Fruit fly (Drosophila melanogaster) whole organism, embryonic: ENCODE data around the gene CG43401.

Experiments
- Asciz ChIP-seq: fragments of 200-800 bp; sonication (Bioruptor generic); optimal IDR thresholded peaks from 2 replicates; lab custom pipeline; 2017; ENCODE audit warnings: missing biosample characterization, mild to moderate bottlenecking, missing genetic modification characterization, missing genetic modification reagents
- CG10565 ChIP-seq: fragments of 200-800 bp; sonication (Bioruptor generic); optimal IDR thresholded peaks from 3 replicates; lab custom pipeline; 2016; ENCODE audit warnings: missing biosample characterization, mild to moderate bottlenecking, missing genetic modification characterization
- CG11247 ChIP-seq: fragments of 200-800 bp; sonication (Bioruptor generic); IDR thresholded peaks from 2 replicates; pipeline ENCODE4 v1.3.6; 2022; ENCODE audit warnings: missing biosample characterization, missing genetic modification characterization
- CG11695 ChIP-seq: fragments of 200-800 bp; sonication (Bioruptor generic); IDR thresholded peaks from 3 replicates; pipeline ENCODE4 v1.3.6; 2022; ENCODE audit warnings: missing biosample characterization, missing genetic modification characterization
- CG13624 ChIP-seq: fragments of 200-800 bp; sonication (Bioruptor generic); optimal IDR thresholded peaks from 2 replicates; lab custom pipeline; 2016; ENCODE audit warnings: missing biosample characterization, missing genetic modification characterization
- CG15514 ChIP-seq: fragments of 200-800 bp; sonication (Bioruptor generic); optimal IDR thresholded peaks from 3 replicates; lab custom pipeline; 2017; ENCODE audit warnings: missing biosample characterization, missing genetic modification characterization, mild to moderate bottlenecking, moderate library complexity, missing genetic modification reagents
- CG1603 ChIP-seq: fragments of 200-800 bp; sonication (Bioruptor generic); optimal IDR thresholded peaks from 2 replicates; lab custom pipeline; 2019; ENCODE audit warnings: missing biosample characterization, mild to moderate bottlenecking, missing genetic modification characterization, moderate library complexity
- CG18764 ChIP-seq: fragments of 200-800 bp; sonication (Bioruptor generic); optimal IDR thresholded peaks from 3 replicates; lab custom pipeline; 2016; ENCODE audit warnings: missing biosample characterization, missing genetic modification characterization
- CG30431 ChIP-seq: fragments of 200-800 bp; sonication (Bioruptor generic); optimal IDR thresholded peaks from 2 replicates; lab custom pipeline; 2017; ENCODE audit warnings: missing biosample characterization, missing genetic modification characterization
- CG3847 ChIP-seq: fragments of 200-800 bp; sonication (Bioruptor generic); IDR thresholded peaks from 2 replicates; pipeline ENCODE4 v1.3.6; 2022; ENCODE audit warnings: missing biosample characterization, missing genetic modification characterization
- CG4707 ChIP-seq: fragments of 200-800 bp; sonication (Bioruptor generic); optimal IDR thresholded peaks from 2 replicates; lab custom pipeline; 2018; ENCODE audit warnings: missing biosample characterization, mild to moderate bottlenecking, missing genetic modification characterization, moderate library complexity
- CG4854 ChIP-seq: fragments of 200-800 bp; sonication (Bioruptor generic); optimal IDR thresholded peaks from 2 replicates; lab custom pipeline; 2016; ENCODE audit warnings: missing biosample characterization, missing genetic modification characterization, inconsistent platforms
- CG7357 ChIP-seq: fragments of 200-800 bp; sonication (Bioruptor generic); IDR thresholded peaks from 3 replicates; pipeline ENCODE4 v1.3.6; 2022; ENCODE audit warnings: missing biosample characterization, missing genetic modification characterization
- CG8359 ChIP-seq: fragments of 200-800 bp; sonication (Bioruptor generic); optimal IDR thresholded peaks from 2 replicates; lab custom pipeline; 2017; ENCODE audit warnings: missing biosample characterization, mild to moderate bottlenecking, missing genetic modification characterization, borderline replicate concordance
- CG9797 ChIP-seq: fragments of 200-800 bp; sonication (Bioruptor generic); optimal IDR thresholded peaks from 3 replicates; lab custom pipeline; 2018; ENCODE audit warnings: missing biosample characterization, mild to moderate bottlenecking, missing genetic modification characterization
- CHES-1-like ChIP-seq: fragments of 200-800 bp; sonication (Bioruptor generic); optimal IDR thresholded peaks from 2 replicates; lab custom pipeline; 2016; ENCODE audit warnings: missing biosample characterization, missing genetic modification characterization
- CkIIα-i1 ChIP-seq: fragments of 200-800 bp; sonication (Bioruptor generic); IDR thresholded peaks from 2 replicates; pipeline ENCODE4 v1.3.6; 2022; ENCODE audit warnings: missing biosample characterization, missing genetic modification characterization
- CrebB ChIP-seq: fragments of 200-800 bp; sonication (Bioruptor generic); optimal IDR thresholded peaks from 3 replicates; lab custom pipeline; 2018; ENCODE audit warnings: missing biosample characterization, mild to moderate bottlenecking, missing genetic modification characterization
- Deaf1 ChIP-seq: fragments of 200-800 bp; optimal IDR thresholded peaks from 3 replicates; lab custom pipeline; 2019; ENCODE audit warnings: missing biosample characterization, mild to moderate bottlenecking, missing genetic modification characterization, moderate library complexity
- Ets65A ChIP-seq: fragments of 200-800 bp; sonication (Bioruptor generic); peaks from one replicate; lab custom pipeline; 2016; ENCODE audit warnings: missing biosample characterization, missing genetic modification characterization
- GATAe ChIP-seq: fragments of 200-800 bp; sonication (Bioruptor generic); conservative IDR thresholded peaks from 2 replicates; pipeline ENCODE4 v1.3.6; 2022; ENCODE audit warnings: missing biosample characterization, missing genetic modification characterization
- Hmx ChIP-seq: fragments of 200-800 bp; sonication (Bioruptor generic); optimal IDR thresholded peaks from 2 replicates; lab custom pipeline; 2016; ENCODE audit warnings: missing biosample characterization, missing genetic modification characterization
- Jarid2 ChIP-seq: fragments of 200-800 bp; sonication (Bioruptor generic); optimal IDR thresholded peaks from 3 replicates; lab custom pipeline; 2017; ENCODE audit warnings: mild to moderate bottlenecking, missing biosample characterization, missing genetic modification reagents, missing genetic modification characterization
- Lim3 ChIP-seq: fragments of 200-800 bp; sonication (Bioruptor generic); IDR thresholded peaks from 2 replicates; pipeline ENCODE4 v1.3.6; 2022; ENCODE audit warnings: missing biosample characterization, missing genetic modification characterization
- Mrtf ChIP-seq: fragments of 200-800 bp; sonication (Bioruptor generic); IDR thresholded peaks from 3 replicates; pipeline ENCODE4 v1.3.6; 2022; ENCODE audit warnings: missing biosample characterization, missing genetic modification characterization
- NFAT ChIP-seq: fragments of 200-800 bp; sonication (Bioruptor generic); IDR thresholded peaks from 2 replicates; pipeline ENCODE4 v1.3.6; 2022; ENCODE audit warnings: missing biosample characterization, missing genetic modification characterization
- Nf-YB ChIP-seq: fragments of 200-800 bp; sonication (Bioruptor generic); optimal IDR thresholded peaks from 3 replicates; lab custom pipeline; 2019; ENCODE audit warnings: missing biosample characterization, mild to moderate bottlenecking, missing genetic modification characterization, moderate library complexity
- Side ChIP-seq: fragments of 200-800 bp; sonication (Bioruptor generic); optimal IDR thresholded peaks from 2 replicates; lab custom pipeline; 2016; ENCODE audit warnings: missing biosample characterization, missing genetic modification characterization
- ab ChIP-seq: fragments of 200-800 bp; sonication (Bioruptor generic); optimal IDR thresholded peaks from 2 replicates; lab custom pipeline; 2016; ENCODE audit warnings: missing biosample characterization, missing genetic modification characterization
- ap ChIP-seq: fragments of 200-800 bp; sonication (Bioruptor generic); IDR thresholded peaks from 2 replicates; pipeline ENCODE4 v1.3.6; 2022; ENCODE audit warnings: missing biosample characterization, missing genetic modification characterization
- dan ChIP-seq: fragments of 200-800 bp; sonication (Bioruptor generic); IDR thresholded peaks from 2 replicates; pipeline ENCODE4 v1.3.6; 2022; ENCODE audit warnings: missing biosample characterization, missing genetic modification characterization
- dimm ChIP-seq: fragments of 200-800 bp; sonication (Bioruptor generic); IDR thresholded peaks from 2 replicates; pipeline ENCODE4 v1.3.6; 2022; ENCODE audit warnings: missing biosample characterization, missing genetic modification characterization
- dmrt11E ChIP-seq: fragments of 200-800 bp; sonication (Bioruptor generic); optimal IDR thresholded peaks from 3 replicates; lab custom pipeline; 2018; ENCODE audit warnings: missing biosample characterization, mild to moderate bottlenecking, missing genetic modification characterization, moderate library complexity
- dmrt99B ChIP-seq: fragments of 200-800 bp; sonication (Bioruptor generic); optimal IDR thresholded peaks from 2 replicates; lab custom pipeline; 2018; ENCODE audit warnings: missing biosample characterization, mild to moderate bottlenecking, missing genetic modification characterization, moderate library complexity
- fu2 ChIP-seq: fragments of 200-800 bp; sonication (Bioruptor generic); optimal IDR thresholded peaks from 2 replicates; lab custom pipeline; 2016; ENCODE audit warnings: missing biosample characterization, missing genetic modification characterization
- gro ChIP-seq: fragments of 200-800 bp; sonication (Bioruptor generic); optimal IDR thresholded peaks from 2 replicates; lab custom pipeline; 2016; ENCODE audit warnings: missing biosample characterization, missing genetic modification characterization
- insv ChIP-seq, 2 experiments: fragments of 200-800 bp; sonication (Bioruptor generic); optimal IDR thresholded peaks; 3 replicates each; lab custom pipeline; 2016 to 2018; ENCODE audit warnings: missing biosample characterization in 2 of 2, missing genetic modification characterization in 2 of 2
- klu ChIP-seq: fragments of 200-800 bp; sonication (Bioruptor generic); IDR thresholded peaks from 2 replicates; pipeline ENCODE4 v1.3.6; 2022; ENCODE audit warnings: missing biosample characterization, missing genetic modification characterization
- maf-S ChIP-seq: fragments of 200-800 bp; sonication (Bioruptor generic); optimal IDR thresholded peaks from 2 replicates; lab custom pipeline; 2016; ENCODE audit warnings: missing biosample characterization, missing genetic modification characterization
- mam ChIP-seq: fragments of 200-800 bp; sonication (Bioruptor generic); optimal IDR thresholded peaks from 3 replicates; lab custom pipeline; 2016; ENCODE audit warnings: missing biosample characterization, missing genetic modification characterization
- org-1 ChIP-seq: fragments of 200-800 bp; sonication (Bioruptor generic); optimal IDR thresholded peaks from 2 replicates; lab custom pipeline; 2017; ENCODE audit warnings: missing biosample characterization, missing genetic modification characterization
- pan ChIP-seq, 4 experiments: fragments of >200 bp in 3 of 4; fragments of 200-800 bp in 1 of 4; sonication (Bioruptor generic) in 1 of 4; optimal IDR thresholded peaks in 3 of 4; IDR thresholded peaks in 1 of 4; 2 replicates each; pipeline versions ENCODE4 v1.3.6 to Lab custom; 2017 to 2022; ENCODE audit warnings: missing biosample characterization in 2 of 4, missing genetic modification characterization in 2 of 4, mixed read lengths in 1 of 4
- phol ChIP-seq: fragments of 200-800 bp; sonication (Bioruptor generic); optimal IDR thresholded peaks from 3 replicates; lab custom pipeline; 2018; ENCODE audit warnings: missing biosample characterization, mild to moderate bottlenecking, missing genetic modification characterization, moderate library complexity
- psq ChIP-seq: fragments of 200-800 bp; sonication (Bioruptor generic); optimal IDR thresholded peaks from 2 replicates; lab custom pipeline; 2017; ENCODE audit warnings: missing biosample characterization, missing genetic modification characterization
- sens-2 ChIP-seq: fragments of 200-800 bp; sonication (Bioruptor generic); IDR thresholded peaks from 2 replicates; pipeline ENCODE4 v1.3.6; 2022; ENCODE audit warnings: missing biosample characterization, missing genetic modification characterization
- sim ChIP-seq: fragments of 200-800 bp; sonication (Bioruptor generic); IDR thresholded peaks from 2 replicates; pipeline ENCODE4 v1.3.6; 2022; ENCODE audit warnings: missing biosample characterization, missing genetic modification characterization
- sima ChIP-seq: fragments of 200-800 bp; sonication (Bioruptor generic); optimal IDR thresholded peaks from 2 replicates; lab custom pipeline; 2016; ENCODE audit warnings: missing biosample characterization, missing genetic modification characterization
- tin ChIP-seq: fragments of 200-800 bp; sonication (Bioruptor generic); optimal IDR thresholded peaks from 3 replicates; lab custom pipeline; 2016; ENCODE audit warnings: missing biosample characterization, missing genetic modification characterization
- tna ChIP-seq: fragments of 200-800 bp; sonication (Bioruptor generic); IDR thresholded peaks from 2 replicates; pipeline ENCODE4 v1.3.6; 2022; ENCODE audit warnings: missing biosample characterization, missing genetic modification characterization; ENCODE audit not compliant: partially characterized antibody
- tup ChIP-seq: fragments of 200-800 bp; sonication (Bioruptor generic); optimal IDR thresholded peaks from 2 replicates; lab custom pipeline; 2016; ENCODE audit warnings: missing biosample characterization, mild to moderate bottlenecking, missing genetic modification characterization, moderate library complexity
- vnd ChIP-seq: fragments of 200-800 bp; sonication (Bioruptor generic); IDR thresholded peaks from 3 replicates; pipeline ENCODE4 v1.3.6; 2022; ENCODE audit warnings: missing biosample characterization, missing genetic modification characterization; ENCODE audit not compliant: partially characterized antibody
- yki ChIP-seq: fragments of >200 bp; optimal IDR thresholded peaks from 3 replicates; lab custom pipeline; 2018

The CG43401 gene

dm6 chr2L:1445048-1445447 lies 16.8 kb downstream of the CG43401 start (continued):
- no peak for TF ChIP-seq CG4854
- TF ChIP-seq ab: no peak
- TF ChIP-seq gro: no peak
- peak; percentile 19 for TF ChIP-seq tin (GFP tag; lab: Kevin White, UChicago)
- no peak for TF ChIP-seq Nf-YB (GFP tag; lab: Kevin White, UChicago)
- no peak for TF ChIP-seq CG30431
- no peak for TF ChIP-seq psq (GFP tag; lab: Kevin White, UChicago)
- TF ChIP-seq CG4707 (GFP tag; lab: Kevin White, UChicago): no peak
- TF ChIP-seq sens-2 (GFP tag; lab: Robert Waterston, UW): 0 out of 2 replicates have a peak, but pooled peaks have one; percentile 33
- no peak for TF ChIP-seq org-1 (GFP tag; lab: Kevin White, UChicago)
- no peak for TF ChIP-seq Ets65A (GFP tag; lab: Kevin White, UChicago)
- no peak for TF ChIP-seq CG9797
- TF ChIP-seq CG8359 (GFP tag; lab: Kevin White, UChicago): no peak
- no peak for TF ChIP-seq CG10565 (GFP tag; lab: Kevin White, UChicago)
- TF ChIP-seq phol (tag; lab: Kevin White, UChicago): peak; percentile 25
- no peak for TF ChIP-seq insv (GFP tag; optimal IDR thresholded peaks at IDR 0.05; lab: Kevin White, UChicago)
- TF ChIP-seq CkIIα-i1 (GFP tag; lab: Robert Waterston, UW): no peak
- TF ChIP-seq dan (GFP tag; lab: Robert Waterston, UW): no peak
- TF ChIP-seq CG3847 (GFP tag; lab: Robert Waterston, UW): no peak
- no peak for TF ChIP-seq Jarid2 (GFP tag; lab: Kevin White, UChicago)
- peak; percentile 42 for TF ChIP-seq Deaf1 (tag; lab: Kevin White, UChicago)
- TF ChIP-seq sima (GFP tag; lab: Kevin White, UChicago): no peak
- TF ChIP-seq tna (GFP tag; lab: Robert Waterston, UW): no peak
- TF ChIP-seq maf-S: no peak
- no peak for TF ChIP-seq fu2
- TF ChIP-seq CG15514 (GFP tag; lab: Kevin White, UChicago): no peak
- peak; percentile 45 for TF ChIP-seq CG1603
- no peak for TF ChIP-seq CHES-1-like (GFP tag; lab: Kevin White, UChicago)
- TF ChIP-seq CG11695 (GFP tag; lab: Robert Waterston, UW): no peak
- TF ChIP-seq Asciz (GFP tag; lab: Kevin White, UChicago): peak; percentile 15
- no peak for TF ChIP-seq vnd
- no peak for TF ChIP-seq CG18764 (GFP tag; lab: Kevin White, UChicago)
- no peak for TF ChIP-seq CG13624
- peak; percentile 61 for TF ChIP-seq dmrt11E
- TF ChIP-seq CG11247 (GFP tag; lab: Robert Waterston, UW): no peak
- no peak for TF ChIP-seq Mrtf (GFP tag; lab: Robert Waterston, UW)
- no peak for TF ChIP-seq pan (optimal IDR thresholded peaks at IDR 0.05; lab: Kevin White, UChicago)
- TF ChIP-seq pan (GFP tag; optimal IDR thresholded peaks at IDR 0.05 in 1 of 2, IDR thresholded peaks at IDR 0.05 in 1 of 2): peak in 1 of 2 experiments; percentile 10
- TF ChIP-seq ap (GFP tag; lab: Robert Waterston, UW): no peak
- no peak for TF ChIP-seq NFAT
- TF ChIP-seq sim (GFP tag; lab: Robert Waterston, UW): no peak
- peak; percentile 33 for TF ChIP-seq dmrt99B (tag; lab: Kevin White, UChicago)
- no peak for TF ChIP-seq dimm (GFP tag; lab: Robert Waterston, UW)
- TF ChIP-seq tup (GFP tag; lab: Kevin White, UChicago): no peak
- no peak for TF ChIP-seq Lim3 (GFP tag; lab: Robert Waterston, UW)
- TF ChIP-seq GATAe (GFP tag; lab: Robert Waterston, UW): no peak
- TF ChIP-seq klu (GFP tag; lab: Robert Waterston, UW): no peak
- no peak for TF ChIP-seq Hmx
- TF ChIP-seq CG7357 (GFP tag; lab: Robert Waterston, UW): no peak
- TF ChIP-seq mam (GFP tag; lab: Kevin White, UChicago): no peak
- no peak for TF ChIP-seq CrebB (tag; lab: Kevin White, UChicago)
- TF ChIP-seq Side (GFP tag; lab: Kevin White, UChicago): no peak
- no peak for TF ChIP-seq yki (lab: Kevin White, UChicago)
